Worm (Caenorhabditis elegans) whole organism, late embryonic: ENCODE measurements around the gene F28F8.9.

Source experiments
- C08G9.2 ChIP-seq: sonication (generic microtip); optimal IDR thresholded peaks from 2 replicates; lab custom pipeline; 2016; ENCODE audit warnings: mild to moderate bottlenecking, missing genetic modification characterization, moderate library complexity, missing compliant biosample characterization
- F13H6.1 ChIP-seq: sonication (generic microtip); optimal IDR thresholded peaks from 2 replicates; lab custom pipeline; 2016; ENCODE audit warnings: missing genetic modification characterization, missing compliant biosample characterization
- K02D7.2 ChIP-seq: sonication (generic microtip); optimal IDR thresholded peaks from 2 replicates; lab custom pipeline; 2017; ENCODE audit warnings: mild to moderate bottlenecking, missing genetic modification characterization, missing compliant biosample characterization
- T23F11.4 ChIP-seq: fragments of 200-800 bp; sonication (Bioruptor generic); optimal IDR thresholded peaks from 2 replicates; lab custom pipeline; 2018; ENCODE audit warnings: mild to moderate bottlenecking, missing genetic modification characterization, missing compliant biosample characterization
- Y22D7AL.16 ChIP-seq: sonication (generic microtip); optimal IDR thresholded peaks from 2 replicates; lab custom pipeline; 2016; ENCODE audit warnings: missing genetic modification characterization, missing compliant biosample characterization
- ahr-1 ChIP-seq: sonication (generic microtip); optimal IDR thresholded peaks from 2 replicates; lab custom pipeline; 2016; ENCODE audit warnings: missing genetic modification characterization, missing compliant biosample characterization
- ceh-18 ChIP-seq: sonication (generic microtip); optimal IDR thresholded peaks from 2 replicates; lab custom pipeline; 2016; ENCODE audit warnings: missing genetic modification characterization, missing compliant biosample characterization
- ceh-19 ChIP-seq: fragments of 200-800 bp; sonication (Bioruptor generic); optimal IDR thresholded peaks from 2 replicates; lab custom pipeline; 2018; ENCODE audit warnings: mild to moderate bottlenecking, missing genetic modification characterization, missing compliant biosample characterization
- ceh-2 ChIP-seq: sonication (generic microtip); optimal IDR thresholded peaks from 2 replicates; lab custom pipeline; 2016; ENCODE audit warnings: missing genotype, missing genetic modification characterization, missing compliant biosample characterization
- ceh-22 ChIP-seq: sonication (generic microtip); optimal IDR thresholded peaks from 2 replicates; lab custom pipeline; 2017; ENCODE audit warnings: missing biosample characterization, missing genetic modification characterization
- ceh-30 ChIP-seq: fragments of 150-350 bp; optimal IDR thresholded peaks from 2 replicates; lab custom pipeline; 2014; ENCODE audit warnings: missing biosample characterization, missing genetic modification characterization
- ceh-31 ChIP-seq: sonication (generic microtip); optimal IDR thresholded peaks from 2 replicates; lab custom pipeline; 2016; ENCODE audit warnings: missing genetic modification characterization, missing compliant biosample characterization
- ceh-45 ChIP-seq: fragments of 200-800 bp; sonication (Bioruptor generic); IDR thresholded peaks from 2 replicates; pipeline ENCODE4 v1.3.6; 2022; ENCODE audit warnings: missing genetic modification reagents, missing genetic modification characterization, missing compliant biosample characterization
- ceh-6 ChIP-seq: fragments of 200-800 bp; sonication (Bioruptor generic); optimal IDR thresholded peaks from 2 replicates; lab custom pipeline; 2018; ENCODE audit warnings: mild to moderate bottlenecking, missing genetic modification characterization, missing compliant biosample characterization
- ceh-9 ChIP-seq: sonication (generic microtip); optimal IDR thresholded peaks from 2 replicates; lab custom pipeline; 2016; ENCODE audit warnings: mild to moderate bottlenecking, missing genetic modification characterization, inconsistent platforms, missing compliant biosample characterization
- che-1 ChIP-seq: sonication (generic microtip); optimal IDR thresholded peaks from 2 replicates; lab custom pipeline; 2016; ENCODE audit warnings: mild to moderate bottlenecking, missing genetic modification characterization, missing compliant biosample characterization
- dmd-4 ChIP-seq: sonication (generic microtip); optimal IDR thresholded peaks from 2 replicates; lab custom pipeline; 2016; ENCODE audit warnings: borderline replicate concordance, missing genetic modification characterization, missing compliant biosample characterization
- dve-1 ChIP-seq: sonication (generic microtip); optimal IDR thresholded peaks from 2 replicates; lab custom pipeline; 2017; ENCODE audit warnings: antibody characterized with exemption, mild to moderate bottlenecking, missing genetic modification characterization, missing compliant biosample characterization
- elt-2 ChIP-seq: sonication (generic microtip); optimal IDR thresholded peaks from 2 replicates; lab custom pipeline; 2016; ENCODE audit warnings: missing genetic modification reagents, missing genetic modification characterization, missing compliant biosample characterization
- eyg-1 ChIP-seq: sonication (generic microtip); optimal IDR thresholded peaks from 2 replicates; lab custom pipeline; 2016; ENCODE audit warnings: missing genotype, missing genetic modification characterization, missing compliant biosample characterization
- fkh-10 ChIP-seq: fragments of 150-350 bp; optimal IDR thresholded peaks from 2 replicates; lab custom pipeline; 2014; ENCODE audit warnings: missing biosample characterization, missing genetic modification reagents, missing genetic modification characterization
- fkh-6 ChIP-seq: sonication (generic microtip); optimal IDR thresholded peaks from 2 replicates; lab custom pipeline; 2016; ENCODE audit warnings: missing genetic modification characterization, missing compliant biosample characterization
- gmeb-2 ChIP-seq: sonication (generic microtip); optimal IDR thresholded peaks from 2 replicates; lab custom pipeline; 2016; ENCODE audit warnings: missing genetic modification characterization, inconsistent platforms, missing compliant biosample characterization
- hlh-15 ChIP-seq: sonication (generic microtip); optimal IDR thresholded peaks from 2 replicates; lab custom pipeline; 2016; ENCODE audit warnings: missing genetic modification characterization, missing compliant biosample characterization
- hlh-30 ChIP-seq: sonication (generic microtip); optimal IDR thresholded peaks from 2 replicates; lab custom pipeline; 2017; ENCODE audit warnings: antibody characterized with exemption, missing genetic modification characterization, missing compliant biosample characterization; ENCODE audit not compliant: insufficient read depth
- hlh-6 ChIP-seq: sonication (generic microtip); optimal IDR thresholded peaks from 2 replicates; lab custom pipeline; 2016; ENCODE audit warnings: missing genotype, missing genetic modification characterization, missing compliant biosample characterization
- hlh-8 ChIP-seq: sonication (generic microtip); optimal IDR thresholded peaks from 2 replicates; lab custom pipeline; 2016; ENCODE audit warnings: missing genotype, missing genetic modification characterization, missing compliant biosample characterization
- lim-6 ChIP-seq: sonication (generic microtip); optimal IDR thresholded peaks from 2 replicates; lab custom pipeline; 2016; ENCODE audit warnings: missing genetic modification characterization, missing compliant biosample characterization
- lin-11 ChIP-seq: fragments of 200-800 bp; sonication (Bioruptor generic); optimal IDR thresholded peaks from 2 replicates; lab custom pipeline; 2018; ENCODE audit warnings: mild to moderate bottlenecking, missing genetic modification characterization, missing compliant biosample characterization
- madf-2 ChIP-seq: sonication (generic microtip); optimal IDR thresholded peaks from 2 replicates; lab custom pipeline; 2017; ENCODE audit warnings: missing genetic modification characterization, missing compliant biosample characterization
- nfya-1 ChIP-seq: sonication (generic microtip); optimal IDR thresholded peaks from 2 replicates; lab custom pipeline; 2017; ENCODE audit warnings: missing genetic modification characterization, mild to moderate bottlenecking, missing compliant biosample characterization, antibody characterized with exemption, moderate library complexity
- nhr-232 ChIP-seq: sonication (generic microtip); optimal IDR thresholded peaks from 2 replicates; lab custom pipeline; 2016; ENCODE audit warnings: missing genetic modification characterization, missing compliant biosample characterization
- npax-4 ChIP-seq: sonication (generic microtip); optimal IDR thresholded peaks from 2 replicates; lab custom pipeline; 2016; ENCODE audit warnings: missing genetic modification characterization, missing compliant biosample characterization
- odd-2 ChIP-seq: sonication (generic microtip); optimal IDR thresholded peaks from 2 replicates; lab custom pipeline; 2017; ENCODE audit warnings: antibody characterized with exemption, mild to moderate bottlenecking, missing genetic modification characterization, missing compliant biosample characterization
- pag-3 ChIP-seq: sonication (generic microtip); optimal IDR thresholded peaks from 2 replicates; lab custom pipeline; 2016; ENCODE audit warnings: missing compliant biosample characterization, missing genetic modification characterization, borderline replicate concordance
- pat-9 ChIP-seq: fragments of 200-800 bp; sonication (Bioruptor generic); optimal IDR thresholded peaks from 2 replicates; lab custom pipeline; 2018; ENCODE audit warnings: mild to moderate bottlenecking, missing genetic modification characterization, moderate library complexity, missing compliant biosample characterization
- pax-1 ChIP-seq: fragments of 150-350 bp; optimal IDR thresholded peaks from 2 replicates; lab custom pipeline; 2014; ENCODE audit warnings: missing biosample characterization, missing genetic modification characterization
- pha-2 ChIP-seq: sonication (generic microtip); optimal IDR thresholded peaks from 2 replicates; lab custom pipeline; 2017; ENCODE audit warnings: mild to moderate bottlenecking, missing genetic modification characterization, missing compliant biosample characterization
- pha-4 ChIP-seq: fragments of 150-350 bp; optimal IDR thresholded peaks from 2 replicates; lab custom pipeline; 2018; ENCODE audit warnings: missing biosample characterization, missing genetic modification reagents, missing genetic modification characterization
- pqm-1 ChIP-seq: sonication (generic microtip); optimal IDR thresholded peaks from 2 replicates; lab custom pipeline; 2016; ENCODE audit warnings: missing genetic modification characterization, missing compliant biosample characterization
- pros-1 ChIP-seq: fragments of 150-350 bp; optimal IDR thresholded peaks from 2 replicates; lab custom pipeline; 2014; ENCODE audit warnings: missing biosample characterization, missing genetic modification reagents, missing genetic modification characterization
- ref-2 ChIP-seq: sonication (generic microtip); optimal IDR thresholded peaks from 2 replicates; lab custom pipeline; 2016; ENCODE audit warnings: missing genetic modification characterization, missing compliant biosample characterization
- rnt-1 ChIP-seq: sonication (generic microtip); optimal IDR thresholded peaks from 2 replicates; lab custom pipeline; 2016; ENCODE audit warnings: missing genetic modification characterization, missing compliant biosample characterization
- sox-4 ChIP-seq: sonication (generic microtip); optimal IDR thresholded peaks from 2 replicates; lab custom pipeline; 2017; ENCODE audit warnings: mild to moderate bottlenecking, missing genetic modification characterization, inconsistent platforms, missing compliant biosample characterization
- syd-9 ChIP-seq: sonication (generic microtip); optimal IDR thresholded peaks from 2 replicates; lab custom pipeline; 2016; ENCODE audit warnings: mild to moderate bottlenecking, missing genetic modification characterization, moderate library complexity, missing compliant biosample characterization
- tbx-7 ChIP-seq: sonication (generic microtip); optimal IDR thresholded peaks from 2 replicates; lab custom pipeline; 2016; ENCODE audit warnings: missing genotype, missing genetic modification characterization, missing compliant biosample characterization
- unc-42 ChIP-seq: sonication (generic microtip); optimal IDR thresholded peaks from 2 replicates; lab custom pipeline; 2016; ENCODE audit warnings: missing genotype, missing genetic modification characterization, missing compliant biosample characterization
- unc-55 ChIP-seq: sonication (generic microtip); optimal IDR thresholded peaks from 2 replicates; lab custom pipeline; 2017; ENCODE audit warnings: missing biosample characterization, missing genetic modification reagents, missing genetic modification characterization
- unc-86 ChIP-seq: sonication (generic microtip); optimal IDR thresholded peaks from 2 replicates; lab custom pipeline; 2016; ENCODE audit warnings: missing genetic modification characterization, missing compliant biosample characterization
- zip-5 ChIP-seq: sonication (generic microtip); optimal IDR thresholded peaks from 2 replicates; lab custom pipeline; 2016; ENCODE audit warnings: missing genetic modification characterization, missing compliant biosample characterization
- ztf-16 ChIP-seq: sonication (generic microtip); optimal IDR thresholded peaks from 2 replicates; lab custom pipeline; 2017; ENCODE audit warnings: missing genetic modification characterization, missing compliant biosample characterization

The F28F8.9 gene

DNA sequence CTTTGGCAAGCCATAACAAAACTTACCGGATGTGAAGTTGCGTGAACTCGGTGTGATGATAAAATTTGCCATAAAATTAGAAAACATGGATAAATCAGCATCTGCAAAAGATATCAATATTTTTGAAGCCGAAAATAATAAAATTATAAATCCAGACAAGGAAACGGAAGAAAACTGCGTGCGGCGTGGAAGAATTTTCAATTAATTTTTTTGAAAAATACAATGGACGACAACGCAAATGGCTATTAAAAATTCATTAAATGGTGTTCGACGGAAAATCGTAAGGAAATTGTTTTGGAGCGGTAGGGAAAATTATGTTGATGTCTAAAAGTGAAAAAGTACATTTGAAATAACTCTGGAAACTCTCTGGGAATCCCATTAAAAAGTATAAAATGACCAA, 19.4 kb downstream of the F28F8.9 start, which contains the start of gene acr-18:
acr-18 (minus strand) TSS at position 101 of the 400 bp plus-strand sequence.
- TF ChIP-seq madf-2 (tag; lab: Kevin White, UChicago) (no peak), fkh-10 (GFP tag; lab: Kevin White, UChicago) (no peak), unc-86 (tag; lab: Kevin White, UChicago) (no peak), hlh-30 (tag; lab: Kevin White, UChicago) (no peak)
- TF ChIP-seq, all 69 proteins: peak for 0

DNA sequence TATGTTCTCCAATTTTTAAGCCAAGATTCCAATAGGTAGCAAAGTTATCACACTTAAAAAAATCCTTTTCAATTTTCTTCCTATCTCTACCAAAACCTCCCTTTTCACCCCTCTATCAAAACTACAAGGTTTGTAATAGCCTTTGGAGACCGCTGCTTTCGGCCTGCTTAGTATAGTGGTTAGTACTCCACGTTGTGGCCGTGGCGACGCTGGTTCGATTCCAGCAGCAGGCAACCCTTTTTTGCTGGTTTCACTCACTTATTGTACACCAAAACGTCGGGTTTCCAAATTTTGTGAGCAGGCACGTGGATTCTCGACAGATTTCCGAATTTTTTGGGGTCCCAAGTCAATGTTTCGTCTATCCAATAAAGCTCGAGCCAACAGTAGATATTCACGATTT, 24.6 kb downstream of the F28F8.9 start:
- TF ChIP-seq F13H6.1 (tag; lab: Kevin White, UChicago), result no peak
- TF ChIP-seq pha-4 (tag; lab: Kevin White, UChicago), result no peak
- peak; percentile 71 for TF ChIP-seq hlh-6
- peak; percentile 22 for TF ChIP-seq Y22D7AL.16
- TF ChIP-seq ahr-1 (tag; lab: Kevin White, UChicago), result no peak
- TF ChIP-seq npax-4 (tag; lab: Kevin White, UChicago), result peak; percentile 6
- TF ChIP-seq ztf-16, result no peak
- peak; percentile 15 for TF ChIP-seq hlh-15 (tag; lab: Kevin White, UChicago)
- no peak for TF ChIP-seq hlh-8 (tag; lab: Kevin White, UChicago)
- TF ChIP-seq fkh-6 (tag; lab: Kevin White, UChicago), result no peak
- no peak for TF ChIP-seq ref-2
- TF ChIP-seq lim-6 (tag; lab: Kevin White, UChicago), result no peak
- no peak for TF ChIP-seq ceh-31
- no peak for TF ChIP-seq zip-5
- no peak for TF ChIP-seq ceh-30 (tag; lab: Kevin White, UChicago)
- peak; percentile 46 for TF ChIP-seq gmeb-2
- TF ChIP-seq ceh-2 (tag; lab: Kevin White, UChicago), result no peak
- peak; percentile 43 for TF ChIP-seq nhr-232 (tag; lab: Kevin White, UChicago)
- TF ChIP-seq odd-2 (tag; lab: Kevin White, UChicago), result no peak
- TF ChIP-seq lin-11, result peak; percentile 15
- no peak for TF ChIP-seq ceh-18
- no peak for TF ChIP-seq ceh-22
- TF ChIP-seq fkh-10 (GFP tag; lab: Kevin White, UChicago), result no peak
- TF ChIP-seq pha-2, result no peak
- TF ChIP-seq sox-4, result peak; percentile 44
- peak; percentile 71 for TF ChIP-seq che-1
- TF ChIP-seq rnt-1 (tag; lab: Kevin White, UChicago), result peak; percentile 13
- no peak for TF ChIP-seq pag-3 (tag; lab: Kevin White, UChicago)
- no peak for TF ChIP-seq pqm-1 (tag; lab: Kevin White, UChicago)
- TF ChIP-seq pax-1 (tag; lab: Kevin White, UChicago), result no peak
- TF ChIP-seq unc-42 (tag; lab: Kevin White, UChicago), result no peak
- no peak for TF ChIP-seq T23F11.4 (GFP tag; lab: Kevin White, UChicago)
- TF ChIP-seq ceh-45, result 0 out of 2 replicates have a peak, but pooled peaks have one; percentile 41
- TF ChIP-seq tbx-7, result no peak
- peak; percentile 12 for TF ChIP-seq ceh-6 (GFP tag; lab: Kevin White, UChicago)
- TF ChIP-seq C08G9.2 (tag; lab: Kevin White, UChicago), result peak; percentile 25
- no peak for TF ChIP-seq unc-55 (GFP tag; lab: Kevin White, UChicago)
- TF ChIP-seq eyg-1 (tag; lab: Kevin White, UChicago), result no peak
- TF ChIP-seq dve-1 (tag; lab: Kevin White, UChicago), result peak; percentile 1
- peak; percentile 38 for TF ChIP-seq K02D7.2 (tag; lab: Kevin White, UChicago)
- no peak for TF ChIP-seq nfya-1
- peak; percentile 27 for TF ChIP-seq pat-9 (tag; lab: Kevin White, UChicago)
- no peak for TF ChIP-seq dmd-4
- TF ChIP-seq syd-9 (tag; lab: Kevin White, UChicago), result peak; percentile 23
- no peak for TF ChIP-seq madf-2 (tag; lab: Kevin White, UChicago)
- TF ChIP-seq ceh-19, result peak; percentile 25
- TF ChIP-seq ceh-9, result no peak
- TF ChIP-seq unc-86 (tag; lab: Kevin White, UChicago), result no peak
- peak; percentile 48 for TF ChIP-seq elt-2 (tag; lab: Kevin White, UChicago)
- TF ChIP-seq pros-1, result no peak
